Worm (Caenorhabditis elegans): ENCODE measurements around the gene F39C12.1.

Gene F39C12.1

ce11 chrX:4809753-4810424 is 43.1 kb downstream of the F39C12.1 start:
- TF ChIP-seq him-1 (tag; optimal IDR thresholded peaks at IDR 0.05): no peak
- TF ChIP-seq W03F9.2 (tag; optimal IDR thresholded peaks at IDR 0.05): no peak
- TF ChIP-seq dao-5 (tag; optimal IDR thresholded peaks at IDR 0.05): no peak

ce11 chrX:4809189-4809588 is 43.8 kb downstream of the F39C12.1 start:
- no peak for TF ChIP-seq him-1 (tag; optimal IDR thresholded peaks at IDR 0.05)
- TF ChIP-seq W03F9.2 (tag; optimal IDR thresholded peaks at IDR 0.05): no peak
- TF ChIP-seq dao-5 (tag; optimal IDR thresholded peaks at IDR 0.05): no peak

- TF ChIP-seq W03F9.2 (tag; optimal IDR thresholded peaks at IDR 0.05) (no peak), him-1 (tag; optimal IDR thresholded peaks at IDR 0.05) (no peak), dao-5 (tag; optimal IDR thresholded peaks at IDR 0.05) (no peak)
These were observed 44.3 kb downstream of the F39C12.1 start for ce11 chrX:4808737-4809136.

- TF ChIP-seq him-1 (tag; optimal IDR thresholded peaks at IDR 0.05): no peak
- TF ChIP-seq dao-5 (tag; optimal IDR thresholded peaks at IDR 0.05): no peak
- TF ChIP-seq W03F9.2 (tag; optimal IDR thresholded peaks at IDR 0.05): no peak
These were observed 49.1 kb downstream of the F39C12.1 start for ce11 chrX:4803942-4804341.

- no peak for TF ChIP-seq him-1 (tag; optimal IDR thresholded peaks at IDR 0.05)
- TF ChIP-seq W03F9.2 (tag; optimal IDR thresholded peaks at IDR 0.05): no peak
- TF ChIP-seq dao-5 (tag; optimal IDR thresholded peaks at IDR 0.05): no peak
These were observed 50.7 kb downstream of the F39C12.1 start for ce11 chrX:4802255-4802654.

DNA sequence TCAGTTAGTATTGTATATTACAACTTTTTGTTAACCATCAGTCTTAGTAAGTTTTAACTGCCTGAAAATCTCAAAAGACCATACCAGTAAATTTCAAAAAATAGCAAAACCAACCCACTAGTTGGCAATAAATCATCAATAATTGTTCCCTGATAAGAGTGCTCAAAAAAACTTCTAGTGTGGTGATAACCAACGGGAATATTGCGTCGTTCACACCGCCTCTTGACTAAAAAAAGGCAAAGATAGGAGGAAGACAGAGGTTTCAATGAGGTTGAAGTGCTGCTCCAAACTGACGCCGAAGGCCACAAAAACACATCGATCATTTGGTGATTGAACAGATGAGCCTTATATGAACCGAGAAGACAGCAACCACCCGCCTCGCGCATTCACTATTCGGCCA is 52.1 kb downstream of the F39C12.1 start:
- TF ChIP-seq him-1 (tag; optimal IDR thresholded peaks at IDR 0.05): no peak
- no peak for TF ChIP-seq dao-5 (tag; optimal IDR thresholded peaks at IDR 0.05)
- no peak for TF ChIP-seq W03F9.2 (tag; optimal IDR thresholded peaks at IDR 0.05)

DNA sequence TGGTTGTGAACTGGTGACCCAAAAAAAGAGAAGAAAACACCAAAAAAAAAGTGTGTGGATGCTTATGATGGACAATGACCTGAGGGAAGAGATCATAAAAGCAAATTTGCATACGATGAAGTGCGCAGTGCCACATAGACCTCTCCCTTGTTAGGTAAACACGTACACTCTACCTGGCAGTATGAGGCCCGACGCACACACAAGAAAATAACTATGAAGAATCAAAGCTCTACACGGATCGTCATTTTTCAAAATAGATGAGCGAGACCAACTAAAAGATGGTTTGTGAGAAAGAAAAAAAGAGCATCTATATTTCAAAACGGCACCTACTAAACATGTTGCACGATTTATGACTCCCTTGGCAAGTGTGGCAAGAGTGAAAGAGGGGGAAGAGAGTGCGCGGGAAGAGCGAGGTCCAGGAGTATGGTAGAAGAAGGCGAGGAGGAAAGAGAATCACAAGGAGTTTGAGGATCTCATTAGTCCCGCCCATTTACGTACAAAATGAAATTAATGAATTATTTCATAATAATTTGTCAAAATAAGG is 52.8 kb downstream of the F39C12.1 start, which contains the start of gene mig-13:
mig-13 (minus strand) TSS at position 51 of the 544 bp plus-strand sequence.
- TF ChIP-seq dao-5 (tag; optimal IDR thresholded peaks at IDR 0.05) (no peak), W03F9.2 (tag; optimal IDR thresholded peaks at IDR 0.05) (no peak), him-1 (tag; optimal IDR thresholded peaks at IDR 0.05) (no peak)

ce11 chrX:4795329-4795728 is 57.7 kb downstream of the F39C12.1 start:
- TF ChIP-seq dao-5 (tag; optimal IDR thresholded peaks at IDR 0.05): no peak
- no peak for TF ChIP-seq him-1 (tag; optimal IDR thresholded peaks at IDR 0.05)
- TF ChIP-seq W03F9.2 (tag; optimal IDR thresholded peaks at IDR 0.05): no peak

DNA sequence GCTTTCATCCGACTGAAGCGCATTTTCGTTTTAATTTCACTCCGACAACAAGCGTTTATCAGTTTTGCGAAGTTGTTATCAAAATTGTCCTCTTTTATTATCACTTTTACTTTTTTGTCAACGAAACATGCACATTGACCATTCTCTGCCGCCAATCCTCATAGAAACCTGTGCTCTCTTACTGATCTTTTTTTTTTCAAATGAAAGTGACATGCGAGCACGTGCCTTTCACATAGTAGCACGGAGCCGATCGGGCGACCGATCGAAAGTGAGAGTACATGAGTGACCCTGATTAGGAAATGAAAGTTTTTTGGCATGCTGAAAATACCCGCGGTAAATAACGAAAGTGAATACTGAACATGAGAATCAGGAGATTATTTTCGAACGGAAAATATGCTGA is 58.9 kb downstream of the F39C12.1 start:
- TF ChIP-seq dao-5 (tag; optimal IDR thresholded peaks at IDR 0.05): no peak
- TF ChIP-seq him-1 (tag; optimal IDR thresholded peaks at IDR 0.05): no peak
- no peak for TF ChIP-seq W03F9.2 (tag; optimal IDR thresholded peaks at IDR 0.05)

ce11 chrX:4792979-4793378 is 60.0 kb downstream of the F39C12.1 start, which contains the start of gene F43C9.1:
TSS of gene F43C9.1 (plus strand) at chrX:4793279.
- no peak for TF ChIP-seq him-1 (tag; optimal IDR thresholded peaks at IDR 0.05)
- no peak for TF ChIP-seq dao-5 (tag; optimal IDR thresholded peaks at IDR 0.05)
- TF ChIP-seq W03F9.2 (tag; optimal IDR thresholded peaks at IDR 0.05): no peak

DNA sequence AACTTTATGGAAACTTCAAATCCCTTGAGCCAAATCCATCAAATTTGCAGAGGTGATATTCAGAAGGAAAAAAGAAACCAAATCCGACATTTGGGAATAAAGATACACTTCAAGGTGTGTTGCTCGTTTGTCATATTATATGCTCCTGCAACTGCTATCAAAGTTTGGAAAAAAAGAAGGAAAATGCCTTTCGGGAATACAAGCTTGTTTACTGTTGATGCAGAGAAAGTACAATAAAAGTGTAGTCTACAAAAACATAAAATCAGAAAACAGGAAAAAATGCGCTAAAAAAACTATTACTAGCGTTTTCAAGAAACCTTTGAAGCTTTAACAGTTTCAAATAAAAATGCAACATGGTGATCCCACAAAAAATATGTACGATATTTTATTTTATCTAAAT is 62.4 kb downstream of the F39C12.1 start:
- no peak for TF ChIP-seq him-1 (tag; optimal IDR thresholded peaks at IDR 0.05)
- no peak for TF ChIP-seq W03F9.2 (tag; optimal IDR thresholded peaks at IDR 0.05)

ce11 chrX:4788958-4789357 is 64.0 kb downstream of the F39C12.1 start:
- no peak for TF ChIP-seq him-1 (tag; optimal IDR thresholded peaks at IDR 0.05)
- no peak for TF ChIP-seq dao-5 (tag; optimal IDR thresholded peaks at IDR 0.05)
- TF ChIP-seq W03F9.2 (tag; optimal IDR thresholded peaks at IDR 0.05): peak; percentile 6

DNA sequence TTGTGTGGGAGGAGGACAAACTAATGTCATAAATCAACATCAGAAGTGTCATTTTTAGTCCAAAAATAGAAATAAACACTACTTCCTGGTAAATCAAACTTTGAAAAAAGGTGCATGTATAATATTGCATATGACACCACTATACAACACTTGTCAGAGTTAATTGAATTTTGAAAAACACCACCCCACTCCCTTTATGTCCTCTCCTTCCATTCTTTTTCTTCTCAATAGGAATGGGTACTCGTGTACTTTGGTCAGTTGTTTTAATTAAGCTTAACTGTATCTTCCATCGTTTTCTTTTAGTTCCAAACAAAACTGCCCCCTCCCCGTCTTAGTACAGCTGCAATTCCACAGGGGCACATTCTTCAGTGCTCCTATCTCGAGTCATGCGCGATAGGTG is 65.5 kb downstream of the F39C12.1 start:
- TF ChIP-seq dao-5 (tag; optimal IDR thresholded peaks at IDR 0.05) (no peak), him-1 (tag; optimal IDR thresholded peaks at IDR 0.05) (no peak), W03F9.2 (tag; optimal IDR thresholded peaks at IDR 0.05) (no peak)
